Fruit fly (Drosophila melanogaster): ENCODE data around the gene Lsp1beta.

Lsp1beta gene

DNA sequence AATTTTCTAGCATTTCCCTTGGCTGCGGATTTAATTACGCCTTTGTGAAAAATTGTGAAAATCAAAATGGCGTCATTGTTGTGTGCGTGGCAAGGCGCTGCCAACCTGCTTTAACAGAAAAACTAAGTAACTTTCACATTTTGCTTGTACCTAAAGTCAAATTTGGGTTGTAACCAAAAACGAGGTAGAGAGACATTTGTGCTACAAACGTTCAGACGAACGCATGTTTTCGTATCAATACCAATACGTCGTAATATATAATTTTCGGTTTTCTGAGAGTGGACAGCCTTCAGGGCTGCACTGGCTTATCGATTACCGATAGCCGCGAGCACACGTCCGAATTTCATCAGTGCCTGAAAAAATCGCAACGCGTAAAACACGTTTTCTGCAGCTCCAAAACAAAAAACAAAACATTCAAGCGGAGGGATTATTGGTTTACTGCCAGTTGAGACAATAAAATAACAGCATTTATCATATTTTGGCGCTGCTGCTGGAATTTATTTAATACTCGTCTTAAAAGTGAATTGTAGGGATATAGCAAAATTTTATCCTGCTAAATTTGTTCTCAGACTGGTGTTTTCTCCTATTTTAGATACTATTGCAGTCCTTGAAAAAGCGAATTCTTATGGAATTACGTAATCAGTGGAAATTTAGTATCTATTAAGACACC, 27.4 kb upstream of the Lsp1beta start (continued):
- TF ChIP-seq CG4820 (GFP tag; optimal IDR thresholded peaks at IDR 0.05) (peak; percentile 52), Gug (GFP tag; IDR thresholded peaks at IDR 0.05) (peak; percentile 71), CG12391 (tag; optimal IDR thresholded peaks at IDR 0.05) (peak; percentile 59), chm (GFP tag; IDR thresholded peaks at IDR 0.05) (peak; percentile 79), H15 (GFP tag; IDR thresholded peaks at IDR 0.05) (peak; percentile 55; the same call in 1 of the 3 replicates), CG15073 (GFP tag; optimal IDR thresholded peaks at IDR 0.05) (peak; percentile 15), CG3281 (GFP tag; optimal IDR thresholded peaks at IDR 0.05) (peak; percentile 57), seq (GFP tag; IDR thresholded peaks at IDR 0.05) (peak; percentile 47; the same call in 1 of the 2 replicates), CG18011 (GFP tag; optimal IDR thresholded peaks at IDR 0.05) (peak; percentile 68), CG12155 (GFP tag; optimal IDR thresholded peaks at IDR 0.05) (peak; percentile 56), CG33213 (GFP tag; optimal IDR thresholded peaks at IDR 0.05) (peak; percentile 57), Trl (optimal IDR thresholded peaks at IDR 0.05) (no peak), Trl (GFP tag; optimal IDR thresholded peaks at IDR 0.05) (peak; percentile 81), vfl (GFP tag; optimal IDR thresholded peaks at IDR 0.05) (peak; percentile 48), CG4424 (GFP tag; optimal IDR thresholded peaks at IDR 0.05) (peak; percentile 78), nmo (GFP tag; optimal IDR thresholded peaks at IDR 0.05) (peak; percentile 68), ase (GFP tag; IDR thresholded peaks at IDR 0.05) (no peak), sd (tag; optimal IDR thresholded peaks at IDR 0.05) (peak; percentile 92), HmgD (GFP tag; optimal IDR thresholded peaks at IDR 0.05) (peak; percentile 44), CG10462 (GFP tag; optimal IDR thresholded peaks at IDR 0.05) (peak; percentile 31), CG5953 (GFP tag; IDR thresholded peaks at IDR 0.05) (no peak), lmd (GFP tag; IDR thresholded peaks at IDR 0.05) (peak; percentile 59), ara (GFP tag; IDR thresholded peaks at IDR 0.05) (peak; percentile 78), Doc3 (GFP tag; IDR thresholded peaks at IDR 0.05; ENCODE audit: partially characterized antibody) (no peak), CG12744 (GFP tag; optimal IDR thresholded peaks at IDR 0.05) (peak; percentile 8), sim (GFP tag; IDR thresholded peaks at IDR 0.05) (no peak), crc (GFP tag; optimal IDR thresholded peaks at IDR 0.05) (peak; percentile 43), fru (optimal IDR thresholded peaks at IDR 0.05) (no peak), Mad (GFP tag; optimal IDR thresholded peaks at IDR 0.05) (peak; percentile 60), salm (tag; optimal IDR thresholded peaks at IDR 0.05) (peak; percentile 12), gt (GFP tag; IDR thresholded peaks at IDR 0.05) (no peak), ci (GFP tag; IDR thresholded peaks at IDR 0.05) (peak; percentile 77), CG11085 (GFP tag; IDR thresholded peaks at IDR 0.05) (peak; percentile 38; the same call in 1 of the 2 replicates), CG17361 (GFP tag; IDR thresholded peaks at IDR 0.05) (no peak), unpg (GFP tag; optimal IDR thresholded peaks at IDR 0.05) (peak; percentile 71), CG32772 (GFP tag; IDR thresholded peaks at IDR 0.05) (peak; percentile 49; the same call in 1 of the 2 replicates), CG12104 (GFP tag; optimal IDR thresholded peaks at IDR 0.05) (peak; percentile 29), CG12769 (tag; optimal IDR thresholded peaks at IDR 0.05) (peak; percentile 63), fd96Cb (tag; optimal IDR thresholded peaks at IDR 0.05) (peak; percentile 52), nom (GFP tag; optimal IDR thresholded peaks at IDR 0.05) (no peak), hb (GFP tag; IDR thresholded peaks at IDR 0.05; ENCODE audit: partially characterized antibody) (no peak), CG10959 (GFP tag; IDR thresholded peaks at IDR 0.05) (no peak; the same call in 1 of the 2 replicates), gsb (GFP tag; IDR thresholded peaks at IDR 0.05) (peak; percentile 45), NC2α (GFP tag; optimal IDR thresholded peaks at IDR 0.05) (no peak), da (GFP tag; optimal IDR thresholded peaks at IDR 0.05) (no peak), CG10565 (GFP tag; optimal IDR thresholded peaks at IDR 0.05) (no peak), Bteb2 (GFP tag; optimal IDR thresholded peaks at IDR 0.05) (peak; percentile 52), CG1602 (GFP tag; optimal IDR thresholded peaks at IDR 0.05) (peak; percentile 69), CG13296 (GFP tag; optimal IDR thresholded peaks at IDR 0.05) (peak; percentile 11), Rx (GFP tag; IDR thresholded peaks at IDR 0.05) (peak; percentile 75), pnt (GFP tag; optimal IDR thresholded peaks at IDR 0.05) (peak; percentile 53), Lim3 (GFP tag; IDR thresholded peaks at IDR 0.05) (no peak)

All from whole organism, embryonic.